Worm (Caenorhabditis elegans) whole organism, L4 larva: ENCODE measurements around the gene ref-1.

Experiments
- D1046.2 ChIP-seq: fragments of 200-800 bp; sonication (Bioruptor generic); IDR thresholded peaks from 2 replicates; pipeline ENCODE4 v1.3.6; 2022; ENCODE audit warnings: missing genetic modification characterization, missing compliant biosample characterization
- F10B5.3 ChIP-seq: sonication (generic microtip); optimal IDR thresholded peaks from 2 replicates; lab custom pipeline; 2016; ENCODE audit warnings: mild to moderate bottlenecking, missing genetic modification characterization, missing compliant biosample characterization
- R02D3.7 ChIP-seq: fragments of 150-350 bp; sonication (generic microtip); optimal IDR thresholded peaks from 3 replicates; lab custom pipeline; 2014; ENCODE audit warnings: missing biosample characterization, missing genetic modification characterization
- Y105C5A.15 ChIP-seq: fragments of 200-800 bp; sonication (Bioruptor generic); IDR thresholded peaks from 2 replicates; pipeline ENCODE4 v1.3.6; 2022; ENCODE audit warnings: missing genetic modification characterization, missing compliant biosample characterization
- Y75B8A.6 ChIP-seq: fragments of 200-800 bp; sonication (Bioruptor generic); IDR thresholded peaks from 2 replicates; pipeline ENCODE4 v1.3.6; 2022; ENCODE audit warnings: missing genetic modification reagents, missing genetic modification characterization, missing compliant biosample characterization
- ZK337.2 ChIP-seq: fragments of 200-800 bp; sonication (Bioruptor generic); IDR thresholded peaks from 2 replicates; pipeline ENCODE4 v1.3.6; 2022; ENCODE audit warnings: missing genetic modification reagents, missing genetic modification characterization, missing compliant biosample characterization
- aha-1 ChIP-seq: fragments of 150-350 bp; peaks from one replicate; lab custom pipeline; 2014; ENCODE audit warnings: missing biosample characterization, missing genetic modification characterization
- ceh-28 ChIP-seq: fragments of 150-350 bp; optimal IDR thresholded peaks from 2 replicates; lab custom pipeline; 2014; ENCODE audit warnings: missing biosample characterization, missing genetic modification reagents, missing genetic modification characterization
- ceh-44 ChIP-seq: fragments of 200-800 bp; sonication (Bioruptor generic); IDR thresholded peaks from 2 replicates; pipeline ENCODE4 v1.3.6; 2022; ENCODE audit warnings: missing genetic modification reagents, missing genetic modification characterization, missing compliant biosample characterization
- ctbp-1 ChIP-seq: fragments of 200-800 bp; sonication (Bioruptor generic); IDR thresholded peaks from 2 replicates; pipeline ENCODE4 v1.3.6; 2022; ENCODE audit warnings: missing genetic modification reagents, missing genetic modification characterization, missing compliant biosample characterization
- daf-12 ChIP-seq: fragments of 150-350 bp; optimal IDR thresholded peaks from 2 replicates; lab custom pipeline; 2014; ENCODE audit warnings: missing biosample characterization, missing genetic modification reagents, missing genetic modification characterization
- daf-19 ChIP-seq: fragments of 200-800 bp; sonication (Bioruptor generic); conservative IDR thresholded peaks from 2 replicates; pipeline ENCODE4 v1.3.6; 2022; ENCODE audit warnings: missing genetic modification characterization, missing compliant biosample characterization
- dmd-6 ChIP-seq: fragments of 200-800 bp; sonication (Bioruptor generic); IDR thresholded peaks from 2 replicates; pipeline ENCODE4 v1.3.6; 2022; ENCODE audit warnings: missing genetic modification reagents, missing genetic modification characterization, missing compliant biosample characterization
- dmd-9 ChIP-seq: fragments of 200-800 bp; sonication (Bioruptor generic); IDR thresholded peaks from 2 replicates; pipeline ENCODE4 v1.3.6; 2022; ENCODE audit warnings: missing genetic modification reagents, missing genetic modification characterization, missing compliant biosample characterization
- egl-43 ChIP-seq: fragments of 200-800 bp; sonication (Bioruptor generic); IDR thresholded peaks from 2 replicates; pipeline ENCODE4 v1.3.6; 2022; ENCODE audit warnings: missing genetic modification reagents, missing genetic modification characterization, missing compliant biosample characterization
- fos-1 ChIP-seq: fragments of 150-350 bp; optimal IDR thresholded peaks from 2 replicates; lab custom pipeline; 2014; ENCODE audit warnings: missing biosample characterization, missing genetic modification characterization
- hlh-11 ChIP-seq: fragments of 200-800 bp; sonication (Bioruptor generic); optimal IDR thresholded peaks from 2 replicates; lab custom pipeline; 2018; ENCODE audit warnings: mild to moderate bottlenecking, missing genetic modification characterization, missing compliant biosample characterization
- hlh-30 ChIP-seq: sonication (generic microtip); optimal IDR thresholded peaks from 2 replicates; lab custom pipeline; 2017; ENCODE audit warnings: antibody characterized with exemption, mild to moderate bottlenecking, missing genetic modification characterization, missing compliant biosample characterization; ENCODE audit not compliant: insufficient read depth
- hmg-1.1 ChIP-seq: fragments of 200-800 bp; sonication (Bioruptor generic); IDR thresholded peaks from 2 replicates; pipeline ENCODE4 v1.3.6; 2022; ENCODE audit warnings: missing genetic modification reagents, missing genetic modification characterization, missing compliant biosample characterization
- lin-38 ChIP-seq: fragments of 200-800 bp; sonication (Bioruptor generic); IDR thresholded peaks from 2 replicates; pipeline ENCODE4 v1.3.6; 2022; ENCODE audit warnings: missing genetic modification reagents, missing genetic modification characterization, missing compliant biosample characterization
- madf-5 ChIP-seq, 2 experiments: fragments of 200-800 bp; sonication (Bioruptor generic); IDR thresholded peaks; 2 replicates each; pipeline ENCODE4 v1.3.6; 2022; ENCODE audit warnings: missing compliant biosample characterization in 2 of 2, missing genetic modification characterization in 2 of 2
- madf-9 ChIP-seq: fragments of 200-800 bp; sonication (Bioruptor generic); conservative IDR thresholded peaks from 2 replicates; pipeline ENCODE4 v1.3.6; 2022; ENCODE audit warnings: missing genetic modification reagents, missing genetic modification characterization, missing compliant biosample characterization
- mep-1 ChIP-seq: fragments of 150-350 bp; sonication (generic microtip); optimal IDR thresholded peaks from 3 replicates; lab custom pipeline; 2014; ENCODE audit warnings: missing biosample characterization, missing genetic modification characterization
- mes-2 ChIP-seq: sonication (generic microtip); optimal IDR thresholded peaks from 2 replicates; lab custom pipeline; 2016; ENCODE audit warnings: missing genotype, mild to moderate bottlenecking, missing genetic modification characterization, missing compliant biosample characterization; ENCODE audit not compliant: poor library complexity, severe bottlenecking
- nhr-102 ChIP-seq: sonication (generic microtip); optimal IDR thresholded peaks from 2 replicates; lab custom pipeline; 2016; ENCODE audit warnings: mild to moderate bottlenecking, missing genetic modification characterization, moderate library complexity, missing compliant biosample characterization
- nhr-42 ChIP-seq: fragments of 200-800 bp; sonication (Bioruptor generic); IDR thresholded peaks from 2 replicates; pipeline ENCODE4 v1.3.6; 2022; ENCODE audit warnings: missing genetic modification characterization, missing compliant biosample characterization
- nhr-48 ChIP-seq: sonication (generic microtip); optimal IDR thresholded peaks from 2 replicates; lab custom pipeline; 2016; ENCODE audit warnings: mild to moderate bottlenecking, missing genetic modification characterization, missing compliant biosample characterization
- nhr-77 ChIP-seq: fragments of 150-350 bp; optimal IDR thresholded peaks from 2 replicates; lab custom pipeline; 2014; ENCODE audit warnings: missing biosample characterization, missing genetic modification characterization
- rbr-2 ChIP-seq: sonication (generic microtip); optimal IDR thresholded peaks from 2 replicates; lab custom pipeline; 2016; ENCODE audit warnings: missing genotype, missing genetic modification characterization, missing compliant biosample characterization
- sdz-12 ChIP-seq: fragments of 200-800 bp; sonication (Bioruptor generic); optimal IDR thresholded peaks from 2 replicates; lab custom pipeline; 2018; ENCODE audit warnings: mild to moderate bottlenecking, missing genetic modification characterization, missing compliant biosample characterization
- snpc-1.2 ChIP-seq: fragments of 200-800 bp; sonication (Bioruptor generic); IDR thresholded peaks from 2 replicates; pipeline ENCODE4 v1.3.6; 2022; ENCODE audit warnings: missing genetic modification reagents, missing genetic modification characterization, missing compliant biosample characterization
- snpc-4 ChIP-seq: fragments of 150-350 bp; optimal IDR thresholded peaks from 2 replicates; lab custom pipeline; 2014; ENCODE audit warnings: missing biosample characterization, missing genetic modification characterization
- tra-1 ChIP-seq: fragments of 200-800 bp; sonication (Bioruptor generic); IDR thresholded peaks from 2 replicates; pipeline ENCODE4 v1.3.6; 2022; ENCODE audit warnings: missing genetic modification reagents, missing genetic modification characterization, missing compliant biosample characterization
- unc-39 ChIP-seq: sonication (generic microtip); optimal IDR thresholded peaks from 2 replicates; lab custom pipeline; 2017; ENCODE audit warnings: missing biosample characterization, missing genetic modification characterization
- unc-62 ChIP-seq, 3 experiments: fragments of 150-350 bp in 1 of 3; sonication (generic microtip); optimal IDR thresholded peaks in 2 of 3; peaks in 1 of 3; 1 replicate in 1 of 3; 2 replicates in 2 of 3; lab custom pipeline; 2014 to 2017; ENCODE audit warnings: missing biosample characterization in 3 of 3, missing genetic modification characterization in 3 of 3, missing genetic modification reagents in 3 of 3, missing genotype in 1 of 3
- zfp-2 ChIP-seq: sonication (generic microtip); optimal IDR thresholded peaks from 2 replicates; lab custom pipeline; 2016; ENCODE audit warnings: mild to moderate bottlenecking, missing genetic modification characterization, missing compliant biosample characterization
- zip-2 ChIP-seq: fragments of 150-350 bp; optimal IDR thresholded peaks from 2 replicates; lab custom pipeline; 2014; ENCODE audit warnings: missing biosample characterization, missing genetic modification characterization

ref-1 gene

ce11 chrII:10242294-10242693 is 24.0 kb downstream of the ref-1 start, which contains the start of gene mrps-14 (continued):
- TF ChIP-seq daf-12 (no peak), zip-2 (tag; lab: Kevin White, UChicago) (no peak), nhr-42 (GFP tag; lab: Robert Waterston, UW) (no peak), egl-43 (no peak), dmd-9 (GFP tag; lab: Robert Waterston, UW) (no peak), dmd-6 (GFP tag; lab: Robert Waterston, UW) (no peak), lin-38 (GFP tag; lab: Robert Waterston, UW) (peak; percentile 37)

- TF ChIP-seq unc-62 (GFP tag; optimal IDR thresholded peaks at IDR 0.05 in 1 of 2; lab: Kevin White, UChicago) (peak in 1 of 2 experiments; percentile 92), unc-62 (tag; optimal IDR thresholded peaks at IDR 0.05; lab: Kevin White, UChicago) (no peak), ceh-28 (tag; lab: Kevin White, UChicago) (no peak)
- TF ChIP-seq, all 104 proteins: peak for 1
Measured at ce11 chrII:10245612-10246011, 27.3 kb downstream of the ref-1 start.

ce11 chrII:10247154-10247553 is 28.9 kb downstream of the ref-1 start:
- TF ChIP-seq snpc-1.2 (GFP tag; lab: Robert Waterston, UW) (no peak), lin-38 (GFP tag; lab: Robert Waterston, UW) (0 out of 2 replicates have a peak, but pooled peaks have one; percentile 4), Y75B8A.6 (GFP tag; lab: Robert Waterston, UW) (no peak), dmd-6 (GFP tag; lab: Robert Waterston, UW) (no peak), F10B5.3 (no peak), madf-5 (GFP tag; IDR thresholded peaks at IDR 0.05; lab: Robert Waterston, UW) (0 out of 4 replicates have a peak, but pooled peaks of 1 of the 2 experiments have one; percentile 47), ceh-44 (GFP tag; lab: Robert Waterston, UW) (no peak), D1046.2 (GFP tag; lab: Robert Waterston, UW) (no peak), daf-19 (GFP tag; lab: Robert Waterston, UW) (0 out of 2 replicates have a peak, but pooled peaks have one; percentile 65), Y105C5A.15 (GFP tag; lab: Robert Waterston, UW) (no peak), unc-39 (tag; lab: Kevin White, UChicago) (no peak), dmd-9 (GFP tag; lab: Robert Waterston, UW) (no peak), mep-1 (tag; lab: Kevin White, UChicago) (no peak)
- TF ChIP-seq, all 104 proteins: peak for 3

- 0 out of 2 replicates have a peak, but pooled peaks have one; percentile 26 for TF ChIP-seq dmd-6 (GFP tag; lab: Robert Waterston, UW)
- TF ChIP-seq mes-2 (tag; lab: Kevin White, UChicago), result peak; percentile 72
- peak; percentile 66; the same call in 1 of the 2 replicates for TF ChIP-seq D1046.2 (GFP tag; lab: Robert Waterston, UW)
- 0 out of 2 replicates have a peak, but pooled peaks have one; percentile 43 for TF ChIP-seq madf-9
- 0 out of 2 replicates have a peak, but pooled peaks have one; percentile 33 for TF ChIP-seq hmg-1.1 (GFP tag; lab: Robert Waterston, UW)
- TF ChIP-seq ZK337.2 (GFP tag; lab: Robert Waterston, UW), result 0 out of 2 replicates have a peak, but pooled peaks have one; percentile 9
- peak; percentile 12; the same call in 1 of the 2 replicates for TF ChIP-seq nhr-42 (GFP tag; lab: Robert Waterston, UW)
- TF ChIP-seq egl-43, result peak; percentile 37; the same call in 1 of the 2 replicates
Measured at ce11 chrII:10247594-10248283, 29.5 kb downstream of the ref-1 start, which contains the start of gene nrde-2. Gene nrde-2, minus strand, starts transcription at chrII:10247638.

- TF ChIP-seq nhr-102 (tag; lab: Kevin White, UChicago) (peak; percentile 65), nhr-77 (tag; lab: Kevin White, UChicago) (peak; percentile 85), zfp-2 (tag; lab: Kevin White, UChicago) (peak; percentile 41), nhr-48 (tag; lab: Kevin White, UChicago) (peak; percentile 46), dmd-9 (GFP tag; lab: Robert Waterston, UW) (peak; percentile 97), Y75B8A.6 (GFP tag; lab: Robert Waterston, UW) (peak; percentile 96), snpc-4 (no peak), rbr-2 (tag; lab: Kevin White, UChicago) (peak; percentile 87), tra-1 (GFP tag; lab: Robert Waterston, UW) (peak; percentile 97), fos-1 (tag; lab: Kevin White, UChicago) (no peak), sdz-12 (GFP tag; lab: Kevin White, UChicago) (no peak), hlh-11 (tag; lab: Kevin White, UChicago) (peak; percentile 79), aha-1 (tag; lab: Kevin White, UChicago) (peak; percentile 90), ctbp-1 (GFP tag; lab: Robert Waterston, UW) (peak; percentile 94), R02D3.7 (no peak), nhr-42 (GFP tag; lab: Robert Waterston, UW) (peak; percentile 95), mes-2 (tag; lab: Kevin White, UChicago) (peak; percentile 98), hlh-30 (tag; lab: Kevin White, UChicago) (peak; percentile 60), ceh-44 (GFP tag; lab: Robert Waterston, UW) (peak; percentile 98), F10B5.3 (no peak)
Measured at ce11 chrII:10248355-10249041, 30.2 kb downstream of the ref-1 start, which contains the start of gene atad-3. Gene atad-3, plus strand, starts transcription at chrII:10248991.
